Worm (Caenorhabditis elegans) whole organism, L1 larva: ENCODE measurements around the gene hsp-60.

ENCODE experiments used
- C16A3.4 ChIP-seq: fragments of 150-350 bp; optimal IDR thresholded peaks from 2 replicates; lab custom pipeline; 2014; ENCODE audit warnings: missing biosample characterization, missing genetic modification characterization
- F16B12.6 ChIP-seq: fragments of 150-350 bp; optimal IDR thresholded peaks from 2 replicates; lab custom pipeline; 2014; ENCODE audit warnings: missing biosample characterization, missing genetic modification characterization
- aha-1 ChIP-seq: fragments of 150-350 bp; optimal IDR thresholded peaks from 2 replicates; lab custom pipeline; 2014; ENCODE audit warnings: missing biosample characterization, missing genetic modification characterization
- alr-1 ChIP-seq: fragments of 200-800 bp; sonication (Bioruptor generic); optimal IDR thresholded peaks from 2 replicates; lab custom pipeline; 2018; ENCODE audit warnings: borderline replicate concordance, mild to moderate bottlenecking, missing genetic modification characterization, missing compliant biosample characterization
- blmp-1 ChIP-seq: fragments of 150-350 bp; optimal IDR thresholded peaks from 2 replicates; lab custom pipeline; 2014; ENCODE audit warnings: missing biosample characterization, missing genetic modification characterization
- ceh-8 ChIP-seq: fragments of 200-800 bp; sonication (Bioruptor generic); optimal IDR thresholded peaks from 2 replicates; lab custom pipeline; 2018; ENCODE audit warnings: mild to moderate bottlenecking, missing genetic modification characterization, moderate library complexity, missing compliant biosample characterization
- ceh-82 ChIP-seq, 3 experiments: fragments of 150-350 bp in 1 of 3; sonication (generic microtip) in 2 of 3; optimal IDR thresholded peaks; 2 replicates each; lab custom pipeline; 2014 to 2017; ENCODE audit warnings: missing biosample characterization in 3 of 3, missing genetic modification characterization in 3 of 3
- dsc-1 ChIP-seq: sonication (generic microtip); optimal IDR thresholded peaks from 2 replicates; lab custom pipeline; 2016; ENCODE audit warnings: mild to moderate bottlenecking, missing genetic modification characterization, missing compliant biosample characterization
- efl-1 ChIP-seq, 4 experiments: fragments of 150-350 bp; optimal IDR thresholded peaks in 3 of 4; peaks in 1 of 4; 1 replicate in 1 of 4; 2 replicates in 3 of 4; lab custom pipeline; 2014; ENCODE audit warnings: missing biosample characterization in 2 of 4, missing genetic modification characterization in 2 of 4, missing genetic modification reagents in 2 of 4
- efl-3 ChIP-seq: fragments of 200-800 bp; sonication (Bioruptor generic); optimal IDR thresholded peaks from 2 replicates; lab custom pipeline; 2018; ENCODE audit warnings: mild to moderate bottlenecking, missing genetic modification characterization, missing compliant biosample characterization
- elt-2 ChIP-seq: sonication (generic microtip); optimal IDR thresholded peaks from 2 replicates; lab custom pipeline; 2016; ENCODE audit warnings: missing genetic modification characterization, mild to moderate bottlenecking, inconsistent platforms, missing compliant biosample characterization, missing genetic modification reagents
- elt-3 ChIP-seq, 6 experiments: fragments of 150-350 bp in 1 of 6; sonication (generic microtip); optimal IDR thresholded peaks; 2 replicates each; lab custom pipeline; 2017 to 2018; ENCODE audit warnings: missing biosample characterization in 6 of 6, missing genetic modification characterization in 6 of 6, inconsistent platforms in 1 of 6
- ets-5 ChIP-seq: fragments of 200-800 bp; sonication (Bioruptor generic); IDR thresholded peaks from 2 replicates; pipeline ENCODE4 v1.3.6; 2022; ENCODE audit warnings: missing genetic modification characterization, missing compliant biosample characterization
- fkh-4 ChIP-seq: sonication (generic microtip); optimal IDR thresholded peaks from 2 replicates; lab custom pipeline; 2016; ENCODE audit warnings: missing compliant biosample characterization, missing genetic modification characterization, borderline replicate concordance
- fos-1 ChIP-seq: fragments of 150-350 bp; optimal IDR thresholded peaks from 2 replicates; lab custom pipeline; 2014; ENCODE audit warnings: missing biosample characterization, missing genetic modification characterization
- grh-1 ChIP-seq: fragments of 200-800 bp; sonication (Bioruptor generic); IDR thresholded peaks from 2 replicates; pipeline ENCODE4 v1.3.6; 2022; ENCODE audit warnings: missing genetic modification reagents, missing genetic modification characterization, missing compliant biosample characterization
- hlh-17 ChIP-seq: fragments of 200-800 bp; sonication (Bioruptor generic); optimal IDR thresholded peaks from 2 replicates; lab custom pipeline; 2018; ENCODE audit warnings: missing genetic modification characterization, mild to moderate bottlenecking, missing compliant biosample characterization, moderate library complexity, borderline replicate concordance
- hpl-2 ChIP-seq: fragments of 150-350 bp; optimal IDR thresholded peaks from 2 replicates; lab custom pipeline; 2014; ENCODE audit warnings: missing biosample characterization, missing genetic modification reagents, missing genetic modification characterization
- irx-1 ChIP-seq: sonication (generic microtip); optimal IDR thresholded peaks from 2 replicates; lab custom pipeline; 2016; ENCODE audit warnings: missing genetic modification characterization, missing compliant biosample characterization
- jun-1 ChIP-seq: fragments of 150-350 bp; optimal IDR thresholded peaks from 2 replicates; lab custom pipeline; 2014; ENCODE audit warnings: missing biosample characterization, missing genetic modification reagents, missing genetic modification characterization
- lin-13 ChIP-seq: fragments of 150-350 bp; optimal IDR thresholded peaks from 2 replicates; lab custom pipeline; 2014; ENCODE audit warnings: missing biosample characterization, missing genetic modification reagents, missing genetic modification characterization
- lin-14 ChIP-seq: fragments of 200-800 bp; sonication (Bioruptor generic); optimal IDR thresholded peaks from 2 replicates; lab custom pipeline; 2018; ENCODE audit warnings: mild to moderate bottlenecking, missing genetic modification characterization, moderate library complexity, missing compliant biosample characterization
- lin-15B ChIP-seq: fragments of 150-350 bp; sonication (generic microtip); optimal IDR thresholded peaks from 3 replicates; lab custom pipeline; 2014; ENCODE audit warnings: missing biosample characterization, missing genetic modification characterization
- lin-39 ChIP-seq: fragments of 150-350 bp; optimal IDR thresholded peaks from 2 replicates; lab custom pipeline; 2014; ENCODE audit warnings: missing biosample characterization, missing genetic modification reagents, missing genetic modification characterization
- mdl-1 ChIP-seq, 2 experiments: fragments of 150-350 bp; optimal IDR thresholded peaks; 2 replicates each; lab custom pipeline; 2014 to 2017; ENCODE audit warnings: missing biosample characterization in 2 of 2, missing genetic modification characterization in 2 of 2, inconsistent platforms in 1 of 2
- nhr-11 ChIP-seq: fragments of 150-350 bp; optimal IDR thresholded peaks from 2 replicates; lab custom pipeline; 2014; ENCODE audit warnings: missing biosample characterization, missing genetic modification characterization
- nhr-20 ChIP-seq: sonication (generic microtip); optimal IDR thresholded peaks from 2 replicates; lab custom pipeline; 2016; ENCODE audit warnings: mild to moderate bottlenecking, missing genetic modification characterization, missing compliant biosample characterization
- nhr-237 ChIP-seq: fragments of 150-350 bp; optimal IDR thresholded peaks from 2 replicates; lab custom pipeline; 2014; ENCODE audit warnings: missing biosample characterization, missing genetic modification characterization
- nhr-28 ChIP-seq: fragments of 150-350 bp; optimal IDR thresholded peaks from 2 replicates; lab custom pipeline; 2014; ENCODE audit warnings: missing biosample characterization, missing genetic modification characterization
- nhr-47 ChIP-seq: sonication (generic microtip); optimal IDR thresholded peaks from 2 replicates; lab custom pipeline; 2016; ENCODE audit warnings: mild to moderate bottlenecking, missing genetic modification characterization, moderate library complexity, missing compliant biosample characterization
- nhr-77 ChIP-seq: fragments of 150-350 bp; optimal IDR thresholded peaks from 2 replicates; lab custom pipeline; 2014; ENCODE audit warnings: missing biosample characterization, missing genetic modification characterization
- nhr-84 ChIP-seq: sonication (generic microtip); optimal IDR thresholded peaks from 2 replicates; lab custom pipeline; 2017; ENCODE audit warnings: missing biosample characterization, missing genetic modification characterization
- pag-3 ChIP-seq: sonication (generic microtip); optimal IDR thresholded peaks from 2 replicates; lab custom pipeline; 2017; ENCODE audit warnings: missing genetic modification characterization, mild to moderate bottlenecking, missing compliant biosample characterization, antibody characterized with exemption, borderline replicate concordance; ENCODE audit not compliant: insufficient read depth
- pax-3 ChIP-seq: fragments of 200-800 bp; sonication (Bioruptor generic); optimal IDR thresholded peaks from 2 replicates; lab custom pipeline; 2018; ENCODE audit warnings: mild to moderate bottlenecking, missing genetic modification characterization, moderate library complexity, missing compliant biosample characterization
- pqm-1 ChIP-seq: sonication (generic microtip); optimal IDR thresholded peaks from 3 replicates; lab custom pipeline; 2017; ENCODE audit warnings: missing biosample characterization, missing genetic modification characterization
- skn-1 ChIP-seq: fragments of 150-350 bp; optimal IDR thresholded peaks from 2 replicates; lab custom pipeline; 2014; ENCODE audit warnings: missing biosample characterization, missing genetic modification characterization
- snpc-4 ChIP-seq: fragments of 150-350 bp; optimal IDR thresholded peaks from 2 replicates; lab custom pipeline; 2014; ENCODE audit warnings: missing biosample characterization, missing genetic modification characterization
- sup-37 ChIP-seq: fragments of 200-800 bp; sonication (Bioruptor generic); optimal IDR thresholded peaks from 2 replicates; lab custom pipeline; 2018; ENCODE audit warnings: mild to moderate bottlenecking, missing genetic modification characterization, missing compliant biosample characterization
- swsn-7 ChIP-seq: sonication (generic microtip); optimal IDR thresholded peaks from 2 replicates; lab custom pipeline; 2016; ENCODE audit warnings: missing genetic modification characterization, missing compliant biosample characterization
- tbx-2 ChIP-seq: sonication (generic microtip); optimal IDR thresholded peaks from 2 replicates; lab custom pipeline; 2016; ENCODE audit warnings: missing genetic modification characterization, missing compliant biosample characterization
- tlp-1 ChIP-seq: fragments of 150-350 bp; optimal IDR thresholded peaks from 2 replicates; lab custom pipeline; 2014; ENCODE audit warnings: missing biosample characterization, missing genetic modification characterization
- unc-30 ChIP-seq: sonication (generic microtip); optimal IDR thresholded peaks from 2 replicates; lab custom pipeline; 2017; ENCODE audit warnings: missing biosample characterization, missing genetic modification characterization
- unc-62 ChIP-seq: fragments of 150-350 bp; optimal IDR thresholded peaks from 2 replicates; lab custom pipeline; 2014; ENCODE audit warnings: missing biosample characterization, missing genetic modification reagents, missing genetic modification characterization
- unc-98 ChIP-seq: fragments of 200-800 bp; sonication (Bioruptor generic); IDR thresholded peaks from 2 replicates; pipeline ENCODE4 v1.3.6; 2022; ENCODE audit warnings: missing genetic modification characterization, missing compliant biosample characterization
- xbp-1 ChIP-seq: sonication (generic microtip); optimal IDR thresholded peaks from 2 replicates; lab custom pipeline; 2016; ENCODE audit warnings: missing genetic modification characterization, missing compliant biosample characterization
- zag-1 ChIP-seq: fragments of 150-350 bp; optimal IDR thresholded peaks from 2 replicates; lab custom pipeline; 2014; ENCODE audit warnings: missing biosample characterization, missing genetic modification characterization
- zip-4 ChIP-seq: fragments of 200-800 bp; sonication (Bioruptor generic); optimal IDR thresholded peaks from 2 replicates; lab custom pipeline; 2018; ENCODE audit warnings: mild to moderate bottlenecking, missing genetic modification characterization, moderate library complexity, missing compliant biosample characterization

Gene hsp-60

DNA sequence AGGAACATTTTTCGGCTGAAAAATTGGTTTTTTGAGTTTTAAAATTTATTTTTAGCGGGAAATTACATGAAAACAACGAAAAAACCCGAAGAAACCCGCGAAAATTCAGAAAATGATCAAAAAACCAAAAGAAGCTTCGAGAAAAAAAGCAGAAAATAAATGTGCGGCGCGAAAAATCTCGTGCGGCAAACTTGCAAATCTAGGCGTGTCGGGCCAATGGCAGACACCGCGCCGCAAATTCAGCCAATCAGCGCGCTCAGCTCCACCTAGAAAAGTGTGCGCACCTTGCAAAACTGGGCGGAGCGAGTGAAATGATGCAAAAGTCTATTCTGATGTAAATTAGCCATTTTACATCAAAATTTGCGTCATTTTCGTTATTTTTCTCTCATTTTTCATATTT lies 627 bp upstream of the hsp-60 start, which contains the start of gene Y22D7AL.10 (continued):
- TF ChIP-seq lin-15B (tag; lab: Kevin White, UChicago) (peak; percentile 97), zag-1 (peak; percentile 36), aha-1 (peak; percentile 95), alr-1 (tag; lab: Kevin White, UChicago) (no peak), ceh-82 (tag; optimal IDR thresholded peaks at IDR 0.05; lab: Kevin White, UChicago) (peak; percentile 95 to 97 (median 97)), tlp-1 (no peak), tbx-2 (tag; lab: Kevin White, UChicago) (peak; percentile 99), lin-39 (tag; lab: Kevin White, UChicago) (peak; percentile 99), unc-98 (GFP tag; lab: Robert Waterston, UW) (peak; percentile 95)

DNA sequence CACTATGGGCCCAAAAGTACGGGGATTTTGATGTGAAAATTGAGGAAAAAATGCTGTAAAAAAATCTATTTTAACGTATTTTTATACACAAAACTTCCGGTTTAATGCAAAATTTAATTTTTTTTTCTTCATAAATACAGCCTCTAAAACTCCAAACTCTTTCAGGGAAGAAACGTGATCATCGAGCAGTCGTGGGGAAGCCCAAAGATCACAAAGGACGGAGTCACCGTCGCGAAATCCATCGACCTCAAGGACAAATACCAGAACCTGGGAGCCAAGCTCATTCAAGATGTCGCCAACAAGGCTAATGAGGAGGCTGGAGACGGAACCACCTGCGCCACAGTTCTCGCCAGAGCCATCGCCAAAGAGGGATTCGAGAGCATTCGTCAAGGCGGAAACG lies 348 bp downstream of the hsp-60 start:
- TF ChIP-seq nhr-11 (tag; lab: Kevin White, UChicago) = no peak
- no peak for TF ChIP-seq irx-1
- TF ChIP-seq unc-98 (GFP tag; lab: Robert Waterston, UW) = no peak
- TF ChIP-seq ceh-8 (GFP tag; lab: Kevin White, UChicago) = no peak
- no peak for TF ChIP-seq swsn-7 (tag; lab: Kevin White, UChicago)
- no peak for TF ChIP-seq elt-3 (tag; optimal IDR thresholded peaks at IDR 0.05; lab: Kevin White, UChicago)
- no peak for TF ChIP-seq efl-3 (GFP tag; lab: Kevin White, UChicago)
- TF ChIP-seq tbx-2 (tag; lab: Kevin White, UChicago) = no peak
- TF ChIP-seq grh-1 (GFP tag; lab: Robert Waterston, UW) = no peak
- TF ChIP-seq nhr-20 = no peak
- no peak for TF ChIP-seq sup-37
- TF ChIP-seq unc-30 (tag; lab: Kevin White, UChicago) = no peak
- TF ChIP-seq C16A3.4 = no peak
- TF ChIP-seq lin-13 (GFP tag; lab: Kevin White, UChicago) = no peak
- no peak for TF ChIP-seq nhr-77
- TF ChIP-seq, all 84 proteins: peak for 0

DNA sequence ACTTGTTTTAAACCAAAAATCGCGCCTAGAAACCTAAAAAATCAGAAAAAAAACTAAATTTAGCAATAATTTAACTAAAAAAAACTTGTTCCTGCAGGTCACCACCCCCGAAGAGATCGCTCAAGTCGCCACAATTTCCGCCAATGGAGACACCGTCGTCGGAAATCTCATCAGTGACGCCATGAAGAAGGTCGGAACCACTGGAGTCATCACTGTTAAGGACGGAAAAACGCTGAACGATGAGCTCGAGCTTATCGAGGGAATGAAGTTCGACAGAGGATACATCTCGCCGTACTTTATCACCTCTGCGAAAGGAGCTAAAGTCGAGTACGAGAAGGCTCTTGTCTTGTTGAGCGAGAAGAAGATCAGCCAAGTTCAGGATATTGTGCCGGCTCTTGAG lies 1.8 kb downstream of the hsp-60 start:
- TF ChIP-seq aha-1 = no peak
- TF ChIP-seq zip-4 (GFP tag; lab: Kevin White, UChicago) = no peak
- no peak for TF ChIP-seq efl-1 (optimal IDR thresholded peaks at IDR 0.05; lab: Kevin White, UChicago)
- peak in 1 of 2 experiments; percentile 0 for TF ChIP-seq efl-1 (GFP tag; optimal IDR thresholded peaks at IDR 0.05 in 1 of 2; lab: Kevin White, UChicago)
- TF ChIP-seq nhr-84 = no peak
- TF ChIP-seq lin-13 (GFP tag; lab: Kevin White, UChicago) = no peak
- no peak for TF ChIP-seq ets-5 (GFP tag; lab: Robert Waterston, UW)

DNA sequence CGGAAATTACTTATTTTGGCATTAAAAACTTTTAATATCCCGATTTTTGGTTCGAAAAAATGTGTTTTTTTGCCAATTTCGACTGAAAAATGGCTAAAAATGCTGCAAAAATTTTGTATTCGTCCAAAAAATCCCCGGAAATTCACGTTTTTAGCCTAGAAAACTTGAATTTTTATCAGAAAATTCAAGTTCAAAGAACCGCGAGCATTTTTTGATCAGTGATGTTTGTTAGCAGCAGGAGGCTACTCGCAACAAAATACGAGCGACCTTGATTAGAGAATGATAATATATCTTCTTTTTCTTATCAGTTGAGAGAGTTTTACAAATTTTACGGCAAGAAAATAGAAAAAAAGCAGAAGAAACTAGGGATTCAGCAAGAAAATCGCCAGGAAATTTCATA lies 2.8 kb downstream of the hsp-60 start:
- no peak for TF ChIP-seq unc-98 (GFP tag; lab: Robert Waterston, UW)
- TF ChIP-seq unc-62 = no peak
- no peak for TF ChIP-seq aha-1
- TF ChIP-seq elt-2 (tag; lab: Kevin White, UChicago) = peak; percentile 42
- TF ChIP-seq pag-3 (tag; lab: Kevin White, UChicago) = no peak
- no peak for TF ChIP-seq skn-1 (tag; lab: Kevin White, UChicago)
- TF ChIP-seq grh-1 (GFP tag; lab: Robert Waterston, UW) = no peak
- no peak for TF ChIP-seq fos-1 (tag; lab: Kevin White, UChicago)
- TF ChIP-seq lin-14 (GFP tag; lab: Kevin White, UChicago) = peak; percentile 7
- TF ChIP-seq pax-3 = no peak
- no peak for TF ChIP-seq F16B12.6 (tag; lab: Kevin White, UChicago)
- TF ChIP-seq nhr-237 (tag; lab: Kevin White, UChicago) = no peak
- TF ChIP-seq mdl-1 (tag; optimal IDR thresholded peaks at IDR 0.05; lab: Kevin White, UChicago) = no peak
- no peak for TF ChIP-seq tlp-1
- TF ChIP-seq xbp-1 (tag; lab: Kevin White, UChicago) = no peak
- no peak for TF ChIP-seq zag-1
- TF ChIP-seq blmp-1 (tag; lab: Kevin White, UChicago) = peak; percentile 25
- TF ChIP-seq nhr-47 (tag; lab: Kevin White, UChicago) = no peak
- no peak for TF ChIP-seq lin-15B (tag; lab: Kevin White, UChicago)
- TF ChIP-seq hlh-17 = no peak
- TF ChIP-seq jun-1 (tag; lab: Kevin White, UChicago) = no peak
- TF ChIP-seq dsc-1 = no peak
- TF ChIP-seq efl-3 (GFP tag; lab: Kevin White, UChicago) = no peak
- no peak for TF ChIP-seq pqm-1 (tag; lab: Kevin White, UChicago)
- TF ChIP-seq hpl-2 (GFP tag; lab: Kevin White, UChicago) = no peak
- no peak for TF ChIP-seq fkh-4 (tag; lab: Kevin White, UChicago)
- TF ChIP-seq nhr-28 (tag; lab: Kevin White, UChicago) = no peak
- no peak for TF ChIP-seq snpc-4 (tag; lab: Kevin White, UChicago)
- TF ChIP-seq nhr-20 = peak; percentile 46
